Fruit fly (Drosophila melanogaster) whole organism, embryonic: Measurements from ENCODE around the gene CG31189.

Source experiments
- Atf3 ChIP-seq: fragments of 200-800 bp; sonication (Bioruptor generic); optimal IDR thresholded peaks from 3 replicates; lab custom pipeline; 2016; ENCODE audit warnings: missing biosample characterization, missing genetic modification characterization
- Bgb ChIP-seq: fragments of 200-800 bp; sonication (Bioruptor generic); IDR thresholded peaks from 2 replicates; pipeline ENCODE4 v1.3.6; 2022; ENCODE audit warnings: missing biosample characterization, missing genetic modification characterization; ENCODE audit not compliant: partially characterized antibody
- Blimp-1 ChIP-seq: fragments of 200-800 bp; sonication (Bioruptor generic); optimal IDR thresholded peaks from 3 replicates; lab custom pipeline; 2018; ENCODE audit warnings: missing biosample characterization, missing genetic modification characterization, mild to moderate bottlenecking, moderate library complexity, missing genetic modification reagents
- CG10565 ChIP-seq: fragments of 200-800 bp; sonication (Bioruptor generic); optimal IDR thresholded peaks from 3 replicates; lab custom pipeline; 2016; ENCODE audit warnings: missing biosample characterization, mild to moderate bottlenecking, missing genetic modification characterization
- CG11695 ChIP-seq: fragments of 200-800 bp; sonication (Bioruptor generic); IDR thresholded peaks from 3 replicates; pipeline ENCODE4 v1.3.6; 2022; ENCODE audit warnings: missing biosample characterization, missing genetic modification characterization
- CG12219 ChIP-seq: fragments of 200-800 bp; sonication (Bioruptor generic); optimal IDR thresholded peaks from 3 replicates; lab custom pipeline; 2018; ENCODE audit warnings: missing biosample characterization, mild to moderate bottlenecking, missing genetic modification characterization
- CG12391 ChIP-seq: fragments of 200-800 bp; sonication (Bioruptor generic); optimal IDR thresholded peaks from 3 replicates; lab custom pipeline; 2018; ENCODE audit warnings: missing biosample characterization, mild to moderate bottlenecking, missing genetic modification characterization, moderate library complexity
- CG13624 ChIP-seq: fragments of 200-800 bp; sonication (Bioruptor generic); optimal IDR thresholded peaks from 2 replicates; lab custom pipeline; 2016; ENCODE audit warnings: missing biosample characterization, missing genetic modification characterization
- CG15073 ChIP-seq: fragments of 200-800 bp; sonication (Bioruptor generic); optimal IDR thresholded peaks from 2 replicates; lab custom pipeline; 2016; ENCODE audit warnings: missing biosample characterization, missing genetic modification characterization
- CG17328 ChIP-seq: fragments of 200-800 bp; sonication (Bioruptor generic); IDR thresholded peaks from 2 replicates; pipeline ENCODE4 v1.3.6; 2022; ENCODE audit warnings: missing biosample characterization, missing genetic modification characterization
- CG17359 ChIP-seq: fragments of 200-800 bp; sonication (Bioruptor generic); optimal IDR thresholded peaks from 3 replicates; lab custom pipeline; 2018; ENCODE audit warnings: missing biosample characterization, mild to moderate bottlenecking, missing genetic modification characterization, moderate library complexity
- CG2712 ChIP-seq: fragments of 200-800 bp; optimal IDR thresholded peaks from 3 replicates; lab custom pipeline; 2019; ENCODE audit warnings: missing biosample characterization, mild to moderate bottlenecking, missing genetic modification characterization, moderate library complexity
- CG32532 ChIP-seq: fragments of 200-800 bp; sonication (Bioruptor generic); IDR thresholded peaks from 2 replicates; pipeline ENCODE4 v1.3.6; 2022; ENCODE audit warnings: missing biosample characterization, missing genetic modification characterization
- CG4360 ChIP-seq: fragments of 200-800 bp; sonication (Bioruptor generic); IDR thresholded peaks from 2 replicates; pipeline ENCODE4 v1.3.6; 2022; ENCODE audit warnings: missing biosample characterization, missing genetic modification characterization
- CG6765 ChIP-seq: fragments of 200-800 bp; sonication (Bioruptor generic); optimal IDR thresholded peaks from 3 replicates; lab custom pipeline; 2017; ENCODE audit warnings: missing biosample characterization, mild to moderate bottlenecking, missing genetic modification characterization
- CG6791 ChIP-seq: fragments of 200-800 bp; sonication (Bioruptor generic); IDR thresholded peaks from 3 replicates; pipeline ENCODE4 v1.3.6; 2022; ENCODE audit warnings: missing biosample characterization, missing genetic modification characterization; ENCODE audit not compliant: partially characterized antibody
- CG6854 ChIP-seq: fragments of 200-800 bp; sonication (Bioruptor generic); optimal IDR thresholded peaks from 3 replicates; lab custom pipeline; 2017; ENCODE audit warnings: missing biosample characterization, mild to moderate bottlenecking, missing genetic modification characterization
- CG7839 ChIP-seq: fragments of 200-800 bp; sonication (Bioruptor generic); optimal IDR thresholded peaks from 3 replicates; lab custom pipeline; 2018; ENCODE audit warnings: missing biosample characterization, mild to moderate bottlenecking, missing genetic modification characterization, moderate library complexity
- CG7963 ChIP-seq: fragments of 200-800 bp; sonication (Bioruptor generic); IDR thresholded peaks from 3 replicates; pipeline ENCODE4 v1.3.6; 2022; ENCODE audit warnings: missing biosample characterization, missing genetic modification characterization; ENCODE audit not compliant: partially characterized antibody
- CG7987 ChIP-seq: fragments of 200-800 bp; sonication (Bioruptor generic); optimal IDR thresholded peaks from 2 replicates; lab custom pipeline; 2018; ENCODE audit warnings: missing biosample characterization, mild to moderate bottlenecking, missing genetic modification characterization, moderate library complexity
- CG8359 ChIP-seq: fragments of 200-800 bp; sonication (Bioruptor generic); optimal IDR thresholded peaks from 2 replicates; lab custom pipeline; 2017; ENCODE audit warnings: missing biosample characterization, mild to moderate bottlenecking, missing genetic modification characterization, borderline replicate concordance
- CG8924 ChIP-seq: fragments of 200-800 bp; optimal IDR thresholded peaks from 3 replicates; lab custom pipeline; 2019; ENCODE audit warnings: missing biosample characterization, mild to moderate bottlenecking, missing genetic modification characterization, moderate library complexity
- Dip3 ChIP-seq: fragments of 200-800 bp; sonication (Bioruptor generic); optimal IDR thresholded peaks from 3 replicates; lab custom pipeline; 2016; ENCODE audit warnings: missing biosample characterization, missing genetic modification characterization
- E2f1 ChIP-seq: fragments of 200-800 bp; sonication (Bioruptor generic); IDR thresholded peaks from 2 replicates; pipeline ENCODE4 v1.3.6; 2022; ENCODE audit warnings: missing biosample characterization, missing genetic modification characterization
- Fer1 ChIP-seq: fragments of 200-800 bp; sonication (Bioruptor generic); optimal IDR thresholded peaks from 2 replicates; lab custom pipeline; 2017; ENCODE audit warnings: missing biosample characterization, mild to moderate bottlenecking, missing genetic modification characterization
- Fer3 ChIP-seq: fragments of 200-800 bp; sonication (Bioruptor generic); optimal IDR thresholded peaks from 2 replicates; lab custom pipeline; 2018; ENCODE audit warnings: missing biosample characterization, mild to moderate bottlenecking, missing genetic modification characterization, moderate library complexity
- Jarid2 ChIP-seq: fragments of 200-800 bp; sonication (Bioruptor generic); optimal IDR thresholded peaks from 3 replicates; lab custom pipeline; 2017; ENCODE audit warnings: mild to moderate bottlenecking, missing biosample characterization, missing genetic modification reagents, missing genetic modification characterization
- MESR4 ChIP-seq: fragments of 200-800 bp; sonication (Bioruptor generic); optimal IDR thresholded peaks from 2 replicates; lab custom pipeline; 2018; ENCODE audit warnings: missing biosample characterization, mild to moderate bottlenecking, missing genetic modification characterization, moderate library complexity
- Nf-YC ChIP-seq: fragments of 200-800 bp; optimal IDR thresholded peaks from 3 replicates; lab custom pipeline; 2019; ENCODE audit warnings: missing biosample characterization, mild to moderate bottlenecking, missing genetic modification characterization, moderate library complexity
- Opbp ChIP-seq: fragments of 200-800 bp; sonication (Bioruptor generic); IDR thresholded peaks from 3 replicates; pipeline ENCODE4 v1.3.6; 2022; ENCODE audit warnings: missing biosample characterization, missing genetic modification characterization; ENCODE audit not compliant: partially characterized antibody
- Taf1 ChIP-seq: fragments of 200-800 bp; sonication (Bioruptor generic); IDR thresholded peaks from 2 replicates; pipeline ENCODE4 v1.3.6; 2022; ENCODE audit warnings: missing biosample characterization, missing genetic modification characterization
- Trl ChIP-seq, 3 experiments: fragments of >200 bp in 2 of 3; fragments of 200-800 bp in 1 of 3; sonication (Bioruptor generic) in 1 of 3; optimal IDR thresholded peaks; 2 replicates in 1 of 3; 3 replicates in 2 of 3; lab custom pipeline; 2016 to 2017; ENCODE audit warnings: missing biosample characterization in 1 of 3, missing genetic modification characterization in 1 of 3
- Xrp1 ChIP-seq: fragments of 200-800 bp; sonication (Bioruptor generic); IDR thresholded peaks from 2 replicates; pipeline ENCODE4 v1.3.6; 2022; ENCODE audit warnings: missing biosample characterization, missing genetic modification characterization
- ara ChIP-seq: fragments of 200-800 bp; sonication (Bioruptor generic); IDR thresholded peaks from 2 replicates; pipeline ENCODE4 v1.3.6; 2022; ENCODE audit warnings: missing biosample characterization, missing genetic modification characterization
- dm ChIP-seq: fragments of 200-800 bp; sonication (Bioruptor generic); optimal IDR thresholded peaks from 3 replicates; lab custom pipeline; 2016; ENCODE audit warnings: missing biosample characterization, missing genetic modification characterization
- exex ChIP-seq: fragments of 200-800 bp; sonication (Bioruptor generic); optimal IDR thresholded peaks from 4 replicates; lab custom pipeline; 2018; ENCODE audit warnings: missing biosample characterization, mild to moderate bottlenecking, missing genetic modification characterization, moderate library complexity
- hb ChIP-seq: fragments of 200-800 bp; sonication (Bioruptor generic); IDR thresholded peaks from 3 replicates; pipeline ENCODE4 v1.3.6; 2022; ENCODE audit warnings: missing biosample characterization, missing genetic modification characterization; ENCODE audit not compliant: partially characterized antibody
- hkb ChIP-seq, 2 experiments: fragments of 200-800 bp in 1 of 2; fragments of >200 bp in 1 of 2; sonication (Bioruptor generic) in 1 of 2; IDR thresholded peaks in 1 of 2; optimal IDR thresholded peaks in 1 of 2; 2 replicates each; pipeline versions ENCODE4 v1.3.6 to Lab custom; 2017 to 2022; ENCODE audit warnings: missing biosample characterization in 1 of 2, missing genetic modification characterization in 1 of 2
- pfk ChIP-seq: fragments of 200-800 bp; sonication (Bioruptor generic); optimal IDR thresholded peaks from 2 replicates; lab custom pipeline; 2018; ENCODE audit warnings: missing biosample characterization, mild to moderate bottlenecking, missing genetic modification characterization, moderate library complexity
- pho ChIP-seq: fragments of 200-800 bp; sonication (Bioruptor generic); optimal IDR thresholded peaks from 2 replicates; lab custom pipeline; 2016; ENCODE audit warnings: missing biosample characterization, missing genetic modification characterization
- prd ChIP-seq, 3 experiments: fragments of >200 bp in 2 of 3; fragments of 200-800 bp in 1 of 3; sonication (Bioruptor generic) in 1 of 3; optimal IDR thresholded peaks in 2 of 3; IDR thresholded peaks in 1 of 3; 2 replicates in 2 of 3; 3 replicates in 1 of 3; pipeline versions ENCODE4 v1.3.6 to Lab custom; 2017 to 2022; ENCODE audit warnings: missing biosample characterization in 1 of 3, missing genetic modification characterization in 1 of 3
- rib ChIP-seq: fragments of 200-800 bp; sonication (Bioruptor generic); IDR thresholded peaks from 2 replicates; pipeline ENCODE4 v1.3.6; 2022; ENCODE audit warnings: missing biosample characterization, missing genetic modification characterization
- sens-2 ChIP-seq: fragments of 200-800 bp; sonication (Bioruptor generic); IDR thresholded peaks from 2 replicates; pipeline ENCODE4 v1.3.6; 2022; ENCODE audit warnings: missing biosample characterization, missing genetic modification characterization
- sob ChIP-seq: fragments of 200-800 bp; sonication (Bioruptor generic); IDR thresholded peaks from 2 replicates; pipeline ENCODE4 v1.3.6; 2022; ENCODE audit warnings: missing biosample characterization, missing genetic modification characterization
- trem ChIP-seq: fragments of 200-800 bp; optimal IDR thresholded peaks from 3 replicates; lab custom pipeline; 2019; ENCODE audit warnings: missing biosample characterization, mild to moderate bottlenecking, missing genetic modification characterization, moderate library complexity
- wek ChIP-seq: fragments of 200-800 bp; sonication (Bioruptor generic); optimal IDR thresholded peaks from 3 replicates; lab custom pipeline; 2018; ENCODE audit warnings: missing biosample characterization, mild to moderate bottlenecking, missing genetic modification characterization, moderate library complexity

Gene CG31189

DNA sequence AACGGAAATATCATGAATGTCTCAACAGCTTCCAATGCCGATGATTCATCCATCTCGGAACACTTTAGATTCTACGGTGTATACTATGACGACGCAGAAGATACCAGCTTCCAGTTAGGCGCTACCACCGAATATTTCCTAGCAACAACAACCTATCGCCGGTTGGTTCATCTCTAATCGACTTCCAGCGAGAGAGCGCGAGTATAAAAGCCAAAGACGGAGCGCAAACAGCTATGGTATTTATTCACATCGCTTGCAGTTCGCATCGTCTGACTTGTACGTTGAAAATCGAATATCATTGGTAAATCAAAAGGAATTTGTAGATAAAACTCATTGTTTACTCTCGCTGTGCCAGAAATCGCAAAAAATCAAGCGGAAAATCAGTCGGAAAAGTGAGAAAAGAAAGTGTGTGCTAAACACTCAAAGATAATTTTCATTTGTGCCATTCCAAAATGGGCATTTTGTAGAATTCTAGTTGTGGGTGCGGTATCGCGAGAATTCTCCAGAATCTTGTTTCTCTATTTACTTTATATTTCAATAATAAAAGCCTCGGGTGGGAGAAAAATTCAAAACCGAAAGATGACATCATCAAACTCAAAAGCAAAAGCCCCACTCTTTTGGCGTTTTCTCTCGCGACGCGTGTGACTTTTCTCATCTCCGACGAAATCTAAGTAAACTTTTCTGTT is 19.5 kb upstream of the CG31189 start, which contains the start of gene AnxB9:
Gene AnxB9, plus strand, starts transcription at position 232 of the 686 bp plus-strand sequence.
- TF ChIP-seq CG4360 (GFP tag; lab: Robert Waterston, UW) (peak; percentile 82), CG11695 (GFP tag; lab: Robert Waterston, UW) (0 out of 3 replicates have a peak, but pooled peaks have one; percentile 44), trem (tag; lab: Kevin White, UChicago) (peak; percentile 41), CG6791 (peak; percentile 96), dm (GFP tag; lab: Kevin White, UChicago) (no peak), CG6765 (GFP tag; lab: Kevin White, UChicago) (peak; percentile 65), CG8359 (GFP tag; lab: Kevin White, UChicago) (no peak), MESR4 (GFP tag; lab: Kevin White, UChicago) (peak; percentile 57), Xrp1 (GFP tag; lab: Robert Waterston, UW) (peak; percentile 16; the same call in 1 of the 2 replicates), Dip3 (peak; percentile 1), CG15073 (no peak), CG13624 (GFP tag; lab: Kevin White, UChicago) (peak; percentile 78), pfk (peak; percentile 17), Atf3 (GFP tag; lab: Kevin White, UChicago) (no peak), CG10565 (no peak), prd (optimal IDR thresholded peaks at IDR 0.05; lab: Kevin White, UChicago) (no peak), prd (GFP tag; IDR thresholded peaks at IDR 0.05; lab: Robert Waterston, UW) (0 out of 3 replicates have a peak, but pooled peaks have one; percentile 11), hkb (optimal IDR thresholded peaks at IDR 0.05; lab: Kevin White, UChicago) (no peak), hkb (GFP tag; IDR thresholded peaks at IDR 0.05; lab: Robert Waterston, UW) (peak; percentile 67), CG32532 (GFP tag; lab: Robert Waterston, UW) (peak; percentile 59; the same call in 1 of the 2 replicates), CG7963 (peak; percentile 54; the same call in 2 of the 3 replicates), Nf-YC (tag; lab: Kevin White, UChicago) (peak; percentile 34), Fer3 (peak; percentile 57), Opbp (peak; percentile 77), Fer1 (GFP tag; lab: Kevin White, UChicago) (peak; percentile 57), ara (GFP tag; lab: Robert Waterston, UW) (no peak), exex (tag; lab: Kevin White, UChicago) (peak; percentile 26), CG17359 (peak; percentile 40), CG12391 (peak; percentile 13), CG2712 (tag; lab: Kevin White, UChicago) (peak; percentile 23), rib (GFP tag; lab: Robert Waterston, UW) (peak; percentile 53; the same call in 1 of the 2 replicates), sens-2 (GFP tag; lab: Robert Waterston, UW) (0 out of 2 replicates have a peak, but pooled peaks have one; percentile 50), CG12219 (GFP tag; lab: Kevin White, UChicago) (peak; percentile 28), Bgb (GFP tag; lab: Robert Waterston, UW) (peak; percentile 80), Taf1 (GFP tag; lab: Robert Waterston, UW) (no peak), E2f1 (peak; percentile 39; the same call in 1 of the 2 replicates), Blimp-1 (GFP tag; lab: Kevin White, UChicago) (peak; percentile 18), pho (peak; percentile 39), sob (GFP tag; lab: Robert Waterston, UW) (peak; percentile 62), CG8924 (peak; percentile 19), Jarid2 (peak; percentile 84), hb (GFP tag; lab: Robert Waterston, UW) (no peak; the same call in 2 of the 3 replicates), Trl (optimal IDR thresholded peaks at IDR 0.05; lab: Kevin White, UChicago) (peak; percentile 45 to 72), Trl (GFP tag; optimal IDR thresholded peaks at IDR 0.05; lab: Kevin White, UChicago) (peak; percentile 70), CG17328 (GFP tag; lab: Robert Waterston, UW) (peak; percentile 29; the same call in 1 of the 2 replicates), CG6854 (GFP tag; lab: Kevin White, UChicago) (peak; percentile 48), wek (GFP tag; lab: Kevin White, UChicago) (peak; percentile 70), CG7987 (GFP tag; lab: Kevin White, UChicago) (peak; percentile 71), CG7839 (tag; lab: Kevin White, UChicago) (peak; percentile 15)
